Worm (Caenorhabditis elegans) whole organism, L4 larva: ENCODE results near the gene F56B3.4.

Experiments used
- F26F4.8 ChIP-seq: fragments of 200-800 bp; sonication (Bioruptor generic); conservative IDR thresholded peaks from 2 replicates; pipeline ENCODE4 v1.3.6; 2022; ENCODE audit warnings: missing genetic modification characterization, missing compliant biosample characterization
- F44E2.7 ChIP-seq: fragments of 200-800 bp; sonication (Bioruptor generic); IDR thresholded peaks from 2 replicates; pipeline ENCODE4 v2.1.2; 2022; ENCODE audit warnings: missing genetic modification characterization, missing compliant biosample characterization
- R02D3.7 ChIP-seq: fragments of 150-350 bp; sonication (generic microtip); optimal IDR thresholded peaks from 3 replicates; lab custom pipeline; 2014; ENCODE audit warnings: missing biosample characterization, missing genetic modification characterization
- Y105C5A.15 ChIP-seq: fragments of 200-800 bp; sonication (Bioruptor generic); IDR thresholded peaks from 2 replicates; pipeline ENCODE4 v1.3.6; 2022; ENCODE audit warnings: missing genetic modification characterization, missing compliant biosample characterization
- Y48G9A.11 ChIP-seq: fragments of 200-800 bp; sonication (Bioruptor generic); IDR thresholded peaks from 2 replicates; pipeline ENCODE4 v1.3.6; 2022; ENCODE audit warnings: missing genetic modification reagents, missing genetic modification characterization, missing compliant biosample characterization
- Y75B8A.6 ChIP-seq: fragments of 200-800 bp; sonication (Bioruptor generic); IDR thresholded peaks from 2 replicates; pipeline ENCODE4 v1.3.6; 2022; ENCODE audit warnings: missing genetic modification reagents, missing genetic modification characterization, missing compliant biosample characterization
- ZK546.5 ChIP-seq, 2 experiments: sonication (generic microtip); optimal IDR thresholded peaks; 2 replicates each; lab custom pipeline; 2017; ENCODE audit warnings: missing biosample characterization in 2 of 2, missing genetic modification characterization in 2 of 2
- aha-1 ChIP-seq: fragments of 150-350 bp; peaks from one replicate; lab custom pipeline; 2014; ENCODE audit warnings: missing biosample characterization, missing genetic modification characterization
- aly-2 ChIP-seq: sonication (generic microtip); optimal IDR thresholded peaks from 2 replicates; lab custom pipeline; 2018; ENCODE audit warnings: missing biosample characterization, missing genetic modification characterization
- ceh-20 ChIP-seq: fragments of 200-800 bp; sonication (Bioruptor generic); IDR thresholded peaks from 2 replicates; pipeline ENCODE4 v1.3.6; 2022; ENCODE audit warnings: missing genetic modification reagents, missing genetic modification characterization, missing compliant biosample characterization
- ceh-28 ChIP-seq: fragments of 150-350 bp; optimal IDR thresholded peaks from 2 replicates; lab custom pipeline; 2014; ENCODE audit warnings: missing biosample characterization, missing genetic modification reagents, missing genetic modification characterization
- ceh-32 ChIP-seq: sonication (generic microtip); optimal IDR thresholded peaks from 2 replicates; lab custom pipeline; 2016; ENCODE audit warnings: mild to moderate bottlenecking, missing genetic modification characterization, missing compliant biosample characterization; ENCODE audit not compliant: poor library complexity
- ctbp-1 ChIP-seq: fragments of 200-800 bp; sonication (Bioruptor generic); IDR thresholded peaks from 2 replicates; pipeline ENCODE4 v1.3.6; 2022; ENCODE audit warnings: missing genetic modification reagents, missing genetic modification characterization, missing compliant biosample characterization
- daf-12 ChIP-seq: fragments of 150-350 bp; optimal IDR thresholded peaks from 2 replicates; lab custom pipeline; 2014; ENCODE audit warnings: missing biosample characterization, missing genetic modification reagents, missing genetic modification characterization
- duxl-1 ChIP-seq: sonication (generic microtip); optimal IDR thresholded peaks from 2 replicates; lab custom pipeline; 2016; ENCODE audit warnings: mild to moderate bottlenecking, missing genetic modification characterization, moderate library complexity, missing compliant biosample characterization; ENCODE audit not compliant: poor library complexity
- egl-43 ChIP-seq: fragments of 200-800 bp; sonication (Bioruptor generic); IDR thresholded peaks from 2 replicates; pipeline ENCODE4 v1.3.6; 2022; ENCODE audit warnings: missing genetic modification reagents, missing genetic modification characterization, missing compliant biosample characterization
- fos-1 ChIP-seq: fragments of 150-350 bp; optimal IDR thresholded peaks from 2 replicates; lab custom pipeline; 2014; ENCODE audit warnings: missing biosample characterization, missing genetic modification characterization
- gei-8 ChIP-seq: fragments of 200-800 bp; sonication (Bioruptor generic); optimal IDR thresholded peaks from 2 replicates; lab custom pipeline; 2018; ENCODE audit warnings: mild to moderate bottlenecking, missing genetic modification characterization, missing compliant biosample characterization
- hif-1 ChIP-seq, 2 experiments: sonication (generic microtip); optimal IDR thresholded peaks; 2 replicates each; lab custom pipeline; 2016 to 2017; ENCODE audit warnings: missing compliant biosample characterization in 2 of 2, missing genetic modification characterization in 2 of 2, missing genetic modification reagents in 2 of 2, missing genotype in 2 of 2, mild to moderate bottlenecking in 1 of 2
- lin-15B ChIP-seq: fragments of 150-350 bp; sonication (generic microtip); optimal IDR thresholded peaks from 3 replicates; lab custom pipeline; 2014; ENCODE audit warnings: missing biosample characterization, missing genetic modification characterization
- lin-38 ChIP-seq: fragments of 200-800 bp; sonication (Bioruptor generic); IDR thresholded peaks from 2 replicates; pipeline ENCODE4 v1.3.6; 2022; ENCODE audit warnings: missing genetic modification reagents, missing genetic modification characterization, missing compliant biosample characterization
- madf-5 ChIP-seq, 2 experiments: fragments of 200-800 bp; sonication (Bioruptor generic); IDR thresholded peaks; 2 replicates each; pipeline ENCODE4 v1.3.6; 2022; ENCODE audit warnings: missing compliant biosample characterization in 2 of 2, missing genetic modification characterization in 2 of 2
- madf-9 ChIP-seq: fragments of 200-800 bp; sonication (Bioruptor generic); conservative IDR thresholded peaks from 2 replicates; pipeline ENCODE4 v1.3.6; 2022; ENCODE audit warnings: missing genetic modification reagents, missing genetic modification characterization, missing compliant biosample characterization
- mdl-1 ChIP-seq, 2 experiments: fragments of 150-350 bp in 1 of 2; sonication (generic microtip) in 1 of 2; optimal IDR thresholded peaks; 2 replicates each; lab custom pipeline; 2014 to 2017; ENCODE audit warnings: missing biosample characterization in 2 of 2, missing genetic modification characterization in 2 of 2
- mep-1 ChIP-seq: fragments of 150-350 bp; sonication (generic microtip); optimal IDR thresholded peaks from 3 replicates; lab custom pipeline; 2014; ENCODE audit warnings: missing biosample characterization, missing genetic modification characterization
- mes-2 ChIP-seq: sonication (generic microtip); optimal IDR thresholded peaks from 2 replicates; lab custom pipeline; 2016; ENCODE audit warnings: missing genotype, mild to moderate bottlenecking, missing genetic modification characterization, missing compliant biosample characterization; ENCODE audit not compliant: poor library complexity, severe bottlenecking
- mxl-3 ChIP-seq: fragments of 200-800 bp; sonication (Bioruptor generic); optimal IDR thresholded peaks from 2 replicates; lab custom pipeline; 2018; ENCODE audit warnings: mild to moderate bottlenecking, missing genetic modification characterization, missing compliant biosample characterization
- nhr-111 ChIP-seq: fragments of 200-800 bp; sonication (Bioruptor generic); optimal IDR thresholded peaks from 2 replicates; lab custom pipeline; 2018; ENCODE audit warnings: mild to moderate bottlenecking, missing genetic modification characterization, missing compliant biosample characterization
- nhr-41 ChIP-seq: fragments of 200-800 bp; sonication (Bioruptor generic); IDR thresholded peaks from 2 replicates; pipeline ENCODE4 v1.3.6; 2022; ENCODE audit warnings: missing genetic modification reagents, missing genetic modification characterization, missing compliant biosample characterization
- php-3 ChIP-seq: fragments of 200-800 bp; sonication (Bioruptor generic); IDR thresholded peaks from 2 replicates; pipeline ENCODE4 v1.3.6; 2022; ENCODE audit warnings: missing genetic modification reagents, missing genetic modification characterization, missing compliant biosample characterization
- pqm-1 ChIP-seq: sonication (generic microtip); optimal IDR thresholded peaks from 2 replicates; lab custom pipeline; 2017; ENCODE audit warnings: missing biosample characterization, missing genetic modification characterization
- snpc-4 ChIP-seq: fragments of 150-350 bp; optimal IDR thresholded peaks from 2 replicates; lab custom pipeline; 2014; ENCODE audit warnings: missing biosample characterization, missing genetic modification characterization
- tag-97 ChIP-seq: fragments of 200-800 bp; sonication (Bioruptor generic); IDR thresholded peaks from 2 replicates; pipeline ENCODE4 v1.3.6; 2022; ENCODE audit warnings: missing genetic modification characterization, missing compliant biosample characterization
- unc-130 ChIP-seq: sonication (generic microtip); optimal IDR thresholded peaks from 2 replicates; lab custom pipeline; 2016; ENCODE audit warnings: missing genetic modification reagents, missing genetic modification characterization, missing compliant biosample characterization
- unc-39 ChIP-seq: sonication (generic microtip); optimal IDR thresholded peaks from 2 replicates; lab custom pipeline; 2017; ENCODE audit warnings: missing biosample characterization, missing genetic modification characterization
- unc-62 ChIP-seq, 3 experiments: fragments of 150-350 bp in 1 of 3; sonication (generic microtip); optimal IDR thresholded peaks in 2 of 3; peaks in 1 of 3; 1 replicate in 1 of 3; 2 replicates in 2 of 3; lab custom pipeline; 2014 to 2017; ENCODE audit warnings: missing biosample characterization in 3 of 3, missing genetic modification characterization in 3 of 3, missing genetic modification reagents in 3 of 3, missing genotype in 1 of 3
- zag-1 ChIP-seq: fragments of 150-350 bp; optimal IDR thresholded peaks from 2 replicates; lab custom pipeline; 2014; ENCODE audit warnings: missing biosample characterization, missing genetic modification characterization
- zfp-2 ChIP-seq: sonication (generic microtip); optimal IDR thresholded peaks from 2 replicates; lab custom pipeline; 2016; ENCODE audit warnings: mild to moderate bottlenecking, missing genetic modification characterization, missing compliant biosample characterization
- zip-11 ChIP-seq: fragments of 200-800 bp; sonication (Bioruptor generic); IDR thresholded peaks from 2 replicates; pipeline ENCODE4 v1.3.6; 2022; ENCODE audit warnings: missing genetic modification characterization, missing compliant biosample characterization
- ztf-11 ChIP-seq: fragments of 150-350 bp; optimal IDR thresholded peaks from 2 replicates; lab custom pipeline; 2014; ENCODE audit warnings: missing biosample characterization, missing genetic modification characterization
- ztf-7 ChIP-seq: fragments of 150-350 bp; optimal IDR thresholded peaks from 2 replicates; lab custom pipeline; 2014; ENCODE audit warnings: missing biosample characterization, missing genetic modification characterization

F56B3.4 gene

DNA sequence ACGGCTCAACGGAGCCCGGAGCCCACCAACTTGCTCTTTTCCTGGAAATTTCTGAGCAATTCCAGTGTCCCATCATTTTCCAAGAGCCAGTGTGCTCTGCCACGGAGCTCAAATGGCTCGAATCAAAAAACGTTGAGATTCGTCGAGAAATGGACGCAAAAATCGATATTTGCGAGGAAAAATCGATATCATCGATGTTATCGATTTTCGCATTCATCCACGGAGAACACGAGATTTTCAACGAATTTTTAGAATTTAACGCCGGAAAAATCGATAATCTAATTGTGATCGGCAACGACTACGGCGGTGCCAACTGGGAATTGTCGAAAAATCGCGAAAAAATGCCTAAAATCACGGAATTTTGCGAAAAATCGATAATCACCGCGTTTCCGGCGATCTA, 11.6 kb upstream of the F56B3.4 start:
- TF ChIP-seq nhr-111 (no peak), unc-62 (GFP tag; optimal IDR thresholded peaks at IDR 0.05 in 1 of 2; lab: Kevin White, UChicago) (peak in 1 of 2 experiments; percentile 82), unc-62 (tag; optimal IDR thresholded peaks at IDR 0.05; lab: Kevin White, UChicago) (no peak), lin-38 (no peak), ceh-28 (tag; lab: Kevin White, UChicago) (peak; percentile 89), ztf-11 (tag; lab: Kevin White, UChicago) (no peak), unc-130 (no peak), unc-39 (tag; lab: Kevin White, UChicago) (no peak)

DNA sequence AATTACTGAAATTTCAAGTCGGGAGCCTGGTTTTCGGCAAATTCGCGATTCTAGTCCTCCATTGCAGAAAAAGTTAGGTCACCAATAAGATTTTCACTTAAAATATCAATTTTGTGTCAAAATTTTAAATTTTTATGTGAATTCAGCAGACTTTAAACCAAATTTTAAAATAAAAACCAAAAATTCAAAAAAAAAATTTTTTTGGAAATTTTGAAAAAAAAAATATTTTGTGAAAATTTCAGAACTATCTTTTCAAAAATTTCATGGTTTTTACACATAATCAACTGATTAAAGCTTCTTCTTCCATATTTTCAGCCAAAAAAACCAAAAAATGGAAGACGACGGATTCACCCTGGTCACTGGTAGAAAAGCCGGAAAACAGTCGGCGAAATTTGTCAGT, 10.7 kb upstream of the F56B3.4 start, which contains the start of gene Y55F3BL.4:
Y55F3BL.4 (plus strand) TSS at position 301 of the 400 bp plus-strand sequence.
- TF ChIP-seq ceh-32 (tag; lab: Kevin White, UChicago) (no peak), madf-9 (GFP tag; lab: Robert Waterston, UW) (no peak), unc-62 (GFP tag; optimal IDR thresholded peaks at IDR 0.05 in 1 of 2; lab: Kevin White, UChicago) (peak in 1 of 2 experiments; percentile 36), unc-62 (tag; optimal IDR thresholded peaks at IDR 0.05; lab: Kevin White, UChicago) (no peak), php-3 (no peak)

DNA sequence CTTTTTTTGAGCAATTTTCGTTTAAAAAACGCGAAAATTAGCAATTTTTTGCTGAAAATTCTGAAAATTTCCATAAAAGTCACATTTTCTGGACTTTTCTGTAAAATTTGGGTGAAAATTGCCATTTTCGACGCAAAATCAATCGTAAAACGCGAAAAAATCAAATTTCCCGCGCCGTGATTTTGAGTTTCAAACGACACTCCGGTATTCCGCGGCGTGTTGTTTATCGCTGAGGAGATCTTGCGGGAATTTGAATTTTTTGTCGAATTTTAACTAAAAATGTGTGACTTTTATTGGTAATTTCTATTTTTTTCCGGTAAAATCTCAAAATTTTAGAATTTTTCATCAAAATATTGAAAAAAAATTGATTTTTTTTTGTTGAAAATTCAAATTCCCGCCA, 7.1 kb upstream of the F56B3.4 start:
- TF ChIP-seq Y48G9A.11 (GFP tag; lab: Robert Waterston, UW) (0 out of 2 replicates have a peak, but pooled peaks have one; percentile 51), aha-1 (tag; lab: Kevin White, UChicago) (peak; percentile 81), mep-1 (tag; lab: Kevin White, UChicago) (no peak), php-3 (no peak)
- TF ChIP-seq, all 104 proteins: peak for 2

DNA sequence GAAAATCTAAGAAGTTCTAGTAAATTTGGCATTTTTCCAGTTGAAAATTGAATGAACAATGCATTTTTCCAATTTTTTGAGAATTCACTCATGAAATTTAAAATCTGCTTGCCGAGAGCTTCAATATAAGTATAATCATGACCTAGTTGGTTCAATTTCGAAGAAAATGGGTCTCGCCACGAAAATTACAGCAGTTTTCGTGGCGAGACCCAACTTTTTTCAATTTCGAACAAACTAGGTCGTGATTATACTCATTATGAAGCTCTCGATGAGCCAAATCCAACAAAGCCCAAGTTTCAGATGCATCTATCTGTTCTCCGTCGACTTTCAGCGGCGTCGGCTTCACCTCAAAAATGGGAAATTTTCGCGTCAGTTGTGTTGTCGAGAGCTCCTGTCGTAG, 6.4 kb upstream of the F56B3.4 start, which contains the start of gene mrpl-46:
mrpl-46 (plus strand) TSS at position 301 of the 400 bp plus-strand sequence.
- TF ChIP-seq ceh-20 (GFP tag; lab: Robert Waterston, UW) (no peak), snpc-4 (tag; lab: Kevin White, UChicago) (no peak), ztf-11 (tag; lab: Kevin White, UChicago) (no peak), ztf-7 (tag; lab: Kevin White, UChicago) (no peak), hif-1 (tag; optimal IDR thresholded peaks at IDR 0.05; lab: Kevin White, UChicago) (no peak), duxl-1 (tag; lab: Kevin White, UChicago) (no peak), daf-12 (tag; lab: Kevin White, UChicago) (no peak), gei-8 (GFP tag; lab: Kevin White, UChicago) (no peak), pqm-1 (no peak), F26F4.8 (GFP tag; lab: Robert Waterston, UW) (no peak), unc-39 (tag; lab: Kevin White, UChicago) (no peak), mdl-1 (tag; optimal IDR thresholded peaks at IDR 0.05; lab: Kevin White, UChicago) (no peak), tag-97 (no peak), zfp-2 (tag; lab: Kevin White, UChicago) (no peak), lin-15B (tag; lab: Kevin White, UChicago) (no peak), R02D3.7 (tag; lab: Kevin White, UChicago) (no peak), aly-2 (tag; lab: Kevin White, UChicago) (no peak), nhr-41 (no peak)

DNA sequence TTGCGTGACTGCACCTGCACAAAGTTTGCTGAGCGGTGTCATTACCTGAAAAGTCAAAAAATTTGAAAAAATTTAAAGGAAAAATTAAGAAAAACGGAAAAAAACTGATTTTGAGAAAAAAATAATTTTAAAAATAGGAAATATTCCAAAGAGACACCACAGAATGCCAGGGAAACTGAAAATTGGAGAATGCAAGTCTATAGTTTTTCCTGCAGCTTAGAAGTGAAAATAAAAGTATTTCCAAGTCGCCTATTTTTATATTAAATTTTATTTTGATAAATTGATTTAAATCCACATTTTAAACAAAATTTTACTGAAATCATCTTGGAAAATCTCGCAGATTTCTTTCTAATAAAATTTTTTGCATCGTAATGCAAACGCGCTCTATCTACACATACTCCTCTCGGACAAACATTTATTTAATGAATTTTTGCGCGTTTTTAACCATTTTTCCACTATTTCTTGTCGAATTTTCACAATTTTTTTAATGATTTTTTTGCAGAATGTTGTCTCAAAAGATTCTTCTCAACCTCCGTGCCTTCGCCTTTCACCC, 2.5 kb upstream of the F56B3.4 start, which contains the start of the genes F56B3.11 and ech-5:
F56B3.11 (minus strand) TSS at position 51 of the 553 bp plus-strand sequence.
ech-5 (plus strand) TSS at position 503 of the 553 bp plus-strand sequence.
- no peak for TF ChIP-seq Y105C5A.15 (GFP tag; lab: Robert Waterston, UW)
- TF ChIP-seq ztf-7 (tag; lab: Kevin White, UChicago) = no peak
- TF ChIP-seq ZK546.5 (tag; optimal IDR thresholded peaks at IDR 0.05; lab: Kevin White, UChicago) = no peak
- TF ChIP-seq zag-1 (tag; lab: Kevin White, UChicago) = no peak
- TF ChIP-seq tag-97 = no peak
- peak; percentile 77 for TF ChIP-seq unc-130
- no peak for TF ChIP-seq ceh-32 (tag; lab: Kevin White, UChicago)
- TF ChIP-seq ctbp-1 (GFP tag; lab: Robert Waterston, UW) = no peak
- TF ChIP-seq R02D3.7 (tag; lab: Kevin White, UChicago) = no peak
- no peak for TF ChIP-seq madf-5 (GFP tag; IDR thresholded peaks at IDR 0.05; lab: Robert Waterston, UW)
- no peak for TF ChIP-seq zip-11 (GFP tag; lab: Robert Waterston, UW)
- no peak for TF ChIP-seq egl-43 (GFP tag; lab: Robert Waterston, UW)
- TF ChIP-seq fos-1 = no peak
- TF ChIP-seq nhr-111 = no peak
- peak; percentile 61 for TF ChIP-seq zfp-2 (tag; lab: Kevin White, UChicago)
- peak; percentile 72 for TF ChIP-seq mes-2 (tag; lab: Kevin White, UChicago)
- TF ChIP-seq pqm-1 = no peak
- no peak for TF ChIP-seq mdl-1 (tag; optimal IDR thresholded peaks at IDR 0.05; lab: Kevin White, UChicago)
- no peak for TF ChIP-seq F26F4.8 (GFP tag; lab: Robert Waterston, UW)
- no peak for TF ChIP-seq ztf-11 (tag; lab: Kevin White, UChicago)
- no peak for TF ChIP-seq F44E2.7 (GFP tag; lab: Robert Waterston, UW)
- TF ChIP-seq mxl-3 (GFP tag; lab: Kevin White, UChicago) = no peak
- no peak for TF ChIP-seq Y75B8A.6 (GFP tag; lab: Robert Waterston, UW)
